Worm (Caenorhabditis elegans) whole organism, L4 larva: Measurements from ENCODE around the gene C04C3.9.

ENCODE experiments used
- D1046.2 ChIP-seq: fragments of 200-800 bp; sonication (Bioruptor generic); IDR thresholded peaks from 2 replicates; pipeline ENCODE4 v1.3.6; 2022; ENCODE audit warnings: missing genetic modification characterization, missing compliant biosample characterization
- F10B5.3 ChIP-seq: sonication (generic microtip); optimal IDR thresholded peaks from 2 replicates; lab custom pipeline; 2016; ENCODE audit warnings: mild to moderate bottlenecking, missing genetic modification characterization, missing compliant biosample characterization
- F26F4.8 ChIP-seq: fragments of 200-800 bp; sonication (Bioruptor generic); conservative IDR thresholded peaks from 2 replicates; pipeline ENCODE4 v1.3.6; 2022; ENCODE audit warnings: missing genetic modification characterization, missing compliant biosample characterization
- F37D6.2 ChIP-seq: sonication (generic microtip); optimal IDR thresholded peaks from 2 replicates; lab custom pipeline; 2016; ENCODE audit warnings: mild to moderate bottlenecking, missing genetic modification characterization, missing compliant biosample characterization
- R02D3.7 ChIP-seq: fragments of 150-350 bp; sonication (generic microtip); optimal IDR thresholded peaks from 3 replicates; lab custom pipeline; 2014; ENCODE audit warnings: missing biosample characterization, missing genetic modification characterization
- T20F7.1 ChIP-seq: fragments of 200-800 bp; sonication (Bioruptor generic); optimal IDR thresholded peaks from 2 replicates; lab custom pipeline; 2018; ENCODE audit warnings: mild to moderate bottlenecking, missing genetic modification characterization, missing compliant biosample characterization
- T26A8.4 ChIP-seq: fragments of 200-800 bp; sonication (Bioruptor generic); IDR thresholded peaks from 2 replicates; pipeline ENCODE4 v1.3.6; 2022; ENCODE audit warnings: missing genetic modification characterization, missing compliant biosample characterization
- ZK337.2 ChIP-seq: fragments of 200-800 bp; sonication (Bioruptor generic); IDR thresholded peaks from 2 replicates; pipeline ENCODE4 v1.3.6; 2022; ENCODE audit warnings: missing genetic modification reagents, missing genetic modification characterization, missing compliant biosample characterization
- ZK546.5 ChIP-seq, 2 experiments: sonication (generic microtip); optimal IDR thresholded peaks; 2 replicates each; lab custom pipeline; 2017; ENCODE audit warnings: missing biosample characterization in 2 of 2, missing genetic modification characterization in 2 of 2
- ama-1 ChIP-seq: fragments of 150-350 bp; optimal IDR thresholded peaks from 2 replicates; lab custom pipeline; 2014; ENCODE audit warnings: inconsistent platforms, mixed read lengths
- ceh-32 ChIP-seq: sonication (generic microtip); optimal IDR thresholded peaks from 2 replicates; lab custom pipeline; 2016; ENCODE audit warnings: mild to moderate bottlenecking, missing genetic modification characterization, missing compliant biosample characterization; ENCODE audit not compliant: poor library complexity
- ceh-44 ChIP-seq: fragments of 200-800 bp; sonication (Bioruptor generic); IDR thresholded peaks from 2 replicates; pipeline ENCODE4 v1.3.6; 2022; ENCODE audit warnings: missing genetic modification reagents, missing genetic modification characterization, missing compliant biosample characterization
- ceh-62 ChIP-seq: sonication (generic microtip); optimal IDR thresholded peaks from 2 replicates; lab custom pipeline; 2017; ENCODE audit warnings: missing biosample characterization, missing genetic modification characterization
- ceh-82 ChIP-seq: sonication (generic microtip); optimal IDR thresholded peaks from 2 replicates; lab custom pipeline; 2017; ENCODE audit warnings: missing biosample characterization, missing genetic modification characterization
- daf-19 ChIP-seq: fragments of 200-800 bp; sonication (Bioruptor generic); conservative IDR thresholded peaks from 2 replicates; pipeline ENCODE4 v1.3.6; 2022; ENCODE audit warnings: missing genetic modification characterization, missing compliant biosample characterization
- dmd-8 ChIP-seq: fragments of 200-800 bp; sonication (Bioruptor generic); IDR thresholded peaks from 2 replicates; pipeline ENCODE4 v1.3.6; 2022; ENCODE audit warnings: missing genetic modification characterization, missing compliant biosample characterization
- dmd-9 ChIP-seq: fragments of 200-800 bp; sonication (Bioruptor generic); IDR thresholded peaks from 2 replicates; pipeline ENCODE4 v1.3.6; 2022; ENCODE audit warnings: missing genetic modification reagents, missing genetic modification characterization, missing compliant biosample characterization
- egl-27 ChIP-seq: sonication (generic microtip); optimal IDR thresholded peaks from 3 replicates; lab custom pipeline; 2017; ENCODE audit warnings: missing biosample characterization, missing genetic modification reagents, missing genetic modification characterization
- fkh-10 ChIP-seq: fragments of 150-350 bp; optimal IDR thresholded peaks from 2 replicates; lab custom pipeline; 2014; ENCODE audit warnings: missing biosample characterization, missing genetic modification reagents, missing genetic modification characterization
- hif-1 ChIP-seq, 2 experiments: sonication (generic microtip); optimal IDR thresholded peaks; 2 replicates each; lab custom pipeline; 2016 to 2017; ENCODE audit warnings: missing compliant biosample characterization in 2 of 2, missing genetic modification characterization in 2 of 2, missing genetic modification reagents in 2 of 2, missing genotype in 2 of 2, mild to moderate bottlenecking in 1 of 2
- lin-1 ChIP-seq: fragments of 200-800 bp; sonication (Bioruptor generic); IDR thresholded peaks from 2 replicates; pipeline ENCODE4 v1.3.6; 2022; ENCODE audit warnings: missing genetic modification reagents, missing genetic modification characterization, missing compliant biosample characterization
- lin-38 ChIP-seq: fragments of 200-800 bp; sonication (Bioruptor generic); IDR thresholded peaks from 2 replicates; pipeline ENCODE4 v1.3.6; 2022; ENCODE audit warnings: missing genetic modification reagents, missing genetic modification characterization, missing compliant biosample characterization
- lin-39 ChIP-seq: fragments of 150-350 bp; optimal IDR thresholded peaks from 2 replicates; lab custom pipeline; 2014; ENCODE audit warnings: missing biosample characterization, missing genetic modification reagents, missing genetic modification characterization
- lsy-2 ChIP-seq, 2 experiments: fragments of 150-350 bp in 1 of 2; sonication (generic microtip) in 1 of 2; optimal IDR thresholded peaks; 2 replicates each; lab custom pipeline; 2014 to 2017; ENCODE audit warnings: missing biosample characterization in 2 of 2, missing genetic modification characterization in 2 of 2
- madf-9 ChIP-seq: fragments of 200-800 bp; sonication (Bioruptor generic); conservative IDR thresholded peaks from 2 replicates; pipeline ENCODE4 v1.3.6; 2022; ENCODE audit warnings: missing genetic modification reagents, missing genetic modification characterization, missing compliant biosample characterization
- mdt-29 ChIP-seq: fragments of 200-800 bp; sonication (Bioruptor generic); IDR thresholded peaks from 2 replicates; pipeline ENCODE4 v1.3.6; 2022; ENCODE audit warnings: missing genetic modification reagents, missing genetic modification characterization, missing compliant biosample characterization
- mep-1 ChIP-seq: fragments of 150-350 bp; sonication (generic microtip); optimal IDR thresholded peaks from 3 replicates; lab custom pipeline; 2014; ENCODE audit warnings: missing biosample characterization, missing genetic modification characterization
- mxl-3 ChIP-seq: fragments of 200-800 bp; sonication (Bioruptor generic); optimal IDR thresholded peaks from 2 replicates; lab custom pipeline; 2018; ENCODE audit warnings: mild to moderate bottlenecking, missing genetic modification characterization, missing compliant biosample characterization
- nhr-10 ChIP-seq: fragments of 150-350 bp; optimal IDR thresholded peaks from 2 replicates; lab custom pipeline; 2014; ENCODE audit warnings: missing biosample characterization, missing genetic modification characterization
- nhr-11 ChIP-seq: fragments of 150-350 bp; optimal IDR thresholded peaks from 2 replicates; lab custom pipeline; 2014; ENCODE audit warnings: missing biosample characterization, missing genetic modification characterization
- nhr-111 ChIP-seq: fragments of 200-800 bp; sonication (Bioruptor generic); optimal IDR thresholded peaks from 2 replicates; lab custom pipeline; 2018; ENCODE audit warnings: mild to moderate bottlenecking, missing genetic modification characterization, missing compliant biosample characterization
- nhr-42 ChIP-seq: fragments of 200-800 bp; sonication (Bioruptor generic); IDR thresholded peaks from 2 replicates; pipeline ENCODE4 v1.3.6; 2022; ENCODE audit warnings: missing genetic modification characterization, missing compliant biosample characterization
- nhr-6 ChIP-seq: fragments of 150-350 bp; optimal IDR thresholded peaks from 2 replicates; lab custom pipeline; 2014; ENCODE audit warnings: missing biosample characterization, missing genetic modification characterization
- pqm-1 ChIP-seq: sonication (generic microtip); optimal IDR thresholded peaks from 2 replicates; lab custom pipeline; 2017; ENCODE audit warnings: missing biosample characterization, missing genetic modification characterization
- snpc-4 ChIP-seq: fragments of 150-350 bp; optimal IDR thresholded peaks from 2 replicates; lab custom pipeline; 2014; ENCODE audit warnings: missing biosample characterization, missing genetic modification characterization
- vab-7 ChIP-seq: fragments of 200-800 bp; sonication (Bioruptor generic); IDR thresholded peaks from 2 replicates; pipeline ENCODE4 v1.3.6; 2022; ENCODE audit warnings: missing genetic modification reagents, missing genetic modification characterization, missing compliant biosample characterization
- ztf-11 ChIP-seq: fragments of 150-350 bp; optimal IDR thresholded peaks from 2 replicates; lab custom pipeline; 2014; ENCODE audit warnings: missing biosample characterization, missing genetic modification characterization
- ztf-7 ChIP-seq: fragments of 150-350 bp; optimal IDR thresholded peaks from 2 replicates; lab custom pipeline; 2014; ENCODE audit warnings: missing biosample characterization, missing genetic modification characterization

Gene C04C3.9

ce11 chrIV:3382338-3382907 lies 45.9 kb downstream of the C04C3.9 start, which contains the start of gene B0546.3 (continued):
- TF ChIP-seq ceh-62 (tag; lab: Kevin White, UChicago) (no peak), F37D6.2 (tag; lab: Kevin White, UChicago) (no peak), F26F4.8 (GFP tag; lab: Robert Waterston, UW) (no peak), fkh-10 (GFP tag; lab: Kevin White, UChicago) (no peak), hif-1 (tag; optimal IDR thresholded peaks at IDR 0.05; lab: Kevin White, UChicago) (no peak), ZK337.2 (GFP tag; lab: Robert Waterston, UW) (no peak), ceh-44 (GFP tag; lab: Robert Waterston, UW) (no peak), D1046.2 (GFP tag; lab: Robert Waterston, UW) (no peak), pqm-1 (tag; lab: Kevin White, UChicago) (no peak), dmd-8 (GFP tag; lab: Robert Waterston, UW) (no peak), nhr-111 (GFP tag; lab: Kevin White, UChicago) (no peak), dmd-9 (GFP tag; lab: Robert Waterston, UW) (no peak), ZK546.5 (tag; optimal IDR thresholded peaks at IDR 0.05; lab: Kevin White, UChicago) (no peak), T26A8.4 (GFP tag; lab: Robert Waterston, UW) (peak; percentile 60; the same call in 1 of the 2 replicates), snpc-4 (no peak), nhr-42 (GFP tag; lab: Robert Waterston, UW) (no peak), F10B5.3 (tag; lab: Kevin White, UChicago) (no peak), lin-39 (no peak), mep-1 (tag; lab: Kevin White, UChicago) (no peak), lin-1 (no peak), mxl-3 (GFP tag; lab: Kevin White, UChicago) (no peak), ztf-11 (tag; lab: Kevin White, UChicago) (no peak), madf-9 (GFP tag; lab: Robert Waterston, UW) (no peak), vab-7 (no peak), daf-19 (GFP tag; lab: Robert Waterston, UW) (no peak), egl-27 (tag; lab: Kevin White, UChicago) (no peak), nhr-10 (tag; lab: Kevin White, UChicago) (no peak), R02D3.7 (tag; lab: Kevin White, UChicago) (no peak), T20F7.1 (GFP tag; lab: Kevin White, UChicago) (peak; percentile 78), nhr-11 (tag; lab: Kevin White, UChicago) (no peak), ceh-32 (tag; lab: Kevin White, UChicago) (no peak), mdt-29 (GFP tag; lab: Robert Waterston, UW) (no peak), ceh-82 (tag; lab: Kevin White, UChicago) (no peak), lsy-2 (tag; optimal IDR thresholded peaks at IDR 0.05; lab: Kevin White, UChicago) (peak in 1 of 2 experiments; percentile 18), ama-1 (lab: Kevin White, UChicago) (peak; percentile 58), nhr-6 (tag; lab: Kevin White, UChicago) (no peak)

ce11 chrIV:3378080-3378804 lies 50.1 kb downstream of the C04C3.9 start, which contains the start of gene otub-4:
otub-4 (minus strand) TSS chrIV:3378130.
- TF ChIP-seq ztf-7 (tag; lab: Kevin White, UChicago) (no peak), lin-38 (GFP tag; lab: Robert Waterston, UW) (peak; percentile 66)
